Worm (Caenorhabditis elegans): ENCODE data around the gene F28B12.6.

DNA sequence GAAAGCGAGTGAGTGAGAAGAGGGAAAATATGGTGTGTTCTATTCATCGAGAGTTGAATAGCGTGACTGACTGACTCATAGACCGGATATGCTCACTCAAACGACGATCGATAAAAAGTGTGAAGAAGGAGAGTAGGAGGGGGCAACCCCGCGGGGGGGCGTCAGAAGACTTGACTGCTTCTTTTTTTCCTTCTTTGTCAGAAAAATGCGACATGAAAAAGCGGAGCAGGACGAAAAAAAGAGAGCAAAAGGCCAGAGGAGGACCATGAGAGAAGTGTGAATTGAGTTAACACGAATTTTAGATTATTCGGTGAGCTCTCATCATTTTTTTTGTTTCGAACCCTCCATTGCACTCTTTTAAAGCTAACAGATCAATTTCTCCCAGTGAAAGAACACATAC lies 21.7 kb downstream of the F28B12.6 start:
- no peak for TF ChIP-seq ztf-11 (tag; optimal IDR thresholded peaks at IDR 0.05)
- TF ChIP-seq fkh-10 (GFP tag; optimal IDR thresholded peaks at IDR 0.05) = peak; percentile 9
- no peak for TF ChIP-seq fos-1 (tag; optimal IDR thresholded peaks at IDR 0.05)
